Fruit fly (Drosophila melanogaster): ENCODE data around the gene Srp68.

Gene Srp68

DNA sequence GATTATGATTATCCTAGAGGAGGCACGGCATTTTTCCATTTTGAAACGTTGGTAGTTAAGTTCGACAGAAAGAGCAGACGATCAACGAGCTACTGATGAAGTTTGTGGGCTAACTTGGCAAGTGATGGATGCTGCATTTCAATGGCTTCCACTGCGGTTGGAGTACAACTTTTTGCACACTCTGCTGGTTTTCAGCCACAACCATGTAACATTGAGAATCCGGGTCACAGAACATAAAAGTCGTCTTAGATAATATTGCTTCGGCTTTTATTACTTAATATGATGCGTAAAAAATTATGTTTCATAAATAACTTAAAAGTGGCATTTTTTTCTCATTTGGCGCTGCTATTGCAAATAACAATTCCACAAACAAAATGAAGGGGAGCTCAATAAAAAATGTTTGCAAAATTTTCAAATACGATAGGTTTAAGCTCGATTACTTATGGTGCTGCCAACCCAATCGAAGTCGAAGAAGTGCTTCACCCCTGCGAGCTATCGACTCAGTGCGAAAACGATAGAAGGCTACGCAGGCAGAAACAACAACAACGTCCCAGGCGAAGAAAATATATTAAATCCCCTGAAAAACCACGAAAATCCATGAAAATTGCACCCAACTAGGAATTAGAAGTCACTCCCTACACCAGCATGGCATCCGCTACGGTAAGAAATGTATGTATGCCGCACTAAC is 8.4 kb upstream of the Srp68 start, which contains the start of the genes CG5653 and CG5021 (continued):
- TF ChIP-seq sr (GFP tag; IDR thresholded peaks at IDR 0.05) (no peak), Aef1 (GFP tag; IDR thresholded peaks at IDR 0.05) (peak; percentile 31; the same call in 1 of the 3 replicates), zf30C (GFP tag; optimal IDR thresholded peaks at IDR 0.05) (no peak), bab2 (GFP tag; optimal IDR thresholded peaks at IDR 0.05) (no peak), CG10321 (GFP tag; IDR thresholded peaks at IDR 0.05) (no peak), Poxn (GFP tag; IDR thresholded peaks at IDR 0.05) (no peak), CG11560 (tag; IDR thresholded peaks at IDR 0.05) (no peak), fu2 (GFP tag; optimal IDR thresholded peaks at IDR 0.05) (no peak), hth (optimal IDR thresholded peaks at IDR 0.05) (no peak), CG11085 (GFP tag; IDR thresholded peaks at IDR 0.05) (no peak), Taf1 (GFP tag; IDR thresholded peaks at IDR 0.05) (no peak), so (GFP tag; IDR thresholded peaks at IDR 0.05) (no peak), kay (GFP tag; optimal IDR thresholded peaks at IDR 0.05) (no peak), Scr (GFP tag; IDR thresholded peaks at IDR 0.05; ENCODE audit: partially characterized antibody) (peak; percentile 47), zfh1 (GFP tag; IDR thresholded peaks at IDR 0.05) (no peak), dpn (GFP tag; optimal IDR thresholded peaks at IDR 0.05) (no peak), CG10979 (tag; optimal IDR thresholded peaks at IDR 0.05) (no peak), CG17912 (GFP tag; optimal IDR thresholded peaks at IDR 0.05) (no peak), CG10543 (GFP tag; optimal IDR thresholded peaks at IDR 0.05) (no peak), CG10565 (GFP tag; optimal IDR thresholded peaks at IDR 0.05) (no peak), CG11247 (GFP tag; IDR thresholded peaks at IDR 0.05) (no peak), eve (GFP tag; optimal IDR thresholded peaks at IDR 0.05) (no peak), CG18599 (GFP tag; optimal IDR thresholded peaks at IDR 0.05) (no peak), amos (GFP tag; IDR thresholded peaks at IDR 0.05; ENCODE audit: partially characterized antibody) (peak; percentile 57; the same call in 1 of the 2 replicates), BtbVII (GFP tag; optimal IDR thresholded peaks at IDR 0.05) (no peak), rib (GFP tag; IDR thresholded peaks at IDR 0.05) (peak; percentile 52; the same call in 1 of the 2 replicates), fd3F (GFP tag; optimal IDR thresholded peaks at IDR 0.05) (no peak), CG14050 (GFP tag; IDR thresholded peaks at IDR 0.05) (no peak), gcm2 (GFP tag; optimal IDR thresholded peaks at IDR 0.05) (no peak), Rx (GFP tag; IDR thresholded peaks at IDR 0.05) (no peak), CG9437 (GFP tag; optimal IDR thresholded peaks at IDR 0.05) (no peak), CG3065 (GFP tag; optimal IDR thresholded peaks at IDR 0.05) (no peak), danr (GFP tag; IDR thresholded peaks at IDR 0.05) (no peak), cwo (GFP tag; optimal IDR thresholded peaks at IDR 0.05) (no peak), crp (GFP tag; optimal IDR thresholded peaks at IDR 0.05) (peak in 1 of 2 experiments; percentile 68), CG15696 (tag; optimal IDR thresholded peaks at IDR 0.05) (no peak), CG12942 (GFP tag; optimal IDR thresholded peaks at IDR 0.05) (no peak), CG4617 (GFP tag; optimal IDR thresholded peaks at IDR 0.05; ENCODE audit: borderline replicate concordance) (peak; percentile 19), CG34376 (GFP tag; optimal IDR thresholded peaks at IDR 0.05) (no peak), CG2116 (GFP tag; optimal IDR thresholded peaks at IDR 0.05) (peak; percentile 58), dysf (GFP tag; IDR thresholded peaks at IDR 0.05) (no peak), al (GFP tag; IDR thresholded peaks at IDR 0.05) (no peak), CG6765 (GFP tag; optimal IDR thresholded peaks at IDR 0.05) (no peak), nmo (GFP tag; optimal IDR thresholded peaks at IDR 0.05) (no peak), CG4424 (GFP tag; optimal IDR thresholded peaks at IDR 0.05) (no peak), CG16813 (GFP tag; IDR thresholded peaks at IDR 0.05; ENCODE audit: partially characterized antibody) (peak; percentile 49; the same call in 1 of the 3 replicates), CG6791 (GFP tag; IDR thresholded peaks at IDR 0.05; ENCODE audit: partially characterized antibody) (peak; percentile 75; the same call in 2 of the 3 replicates), ato (GFP tag; IDR thresholded peaks at IDR 0.05; ENCODE audit: partially characterized antibody) (peak; percentile 56), CG6654 (GFP tag; optimal IDR thresholded peaks at IDR 0.05) (no peak), CG12299 (tag; optimal IDR thresholded peaks at IDR 0.05) (no peak)
